Fruit fly (Drosophila melanogaster) Kc167 (cell line): Measurements from ENCODE around the gene TORIP.

Experiments
- Myc ChIP-seq: fragments of >200 bp; optimal IDR thresholded peaks from 2 replicates; lab custom pipeline; 2017; ENCODE audit warnings: missing external identifiers
- Sin3A ChIP-seq: fragments of >200 bp; optimal IDR thresholded peaks from 2 replicates; lab custom pipeline; 2018; ENCODE audit warnings: missing external identifiers
- insv ChIP-seq: fragments of >200 bp; optimal IDR thresholded peaks from 3 replicates; lab custom pipeline; 2018; ENCODE audit warnings: missing external identifiers
- psq ChIP-seq: fragments of >200 bp; optimal IDR thresholded peaks from 2 replicates; lab custom pipeline; 2017; ENCODE audit warnings: missing external identifiers

dm6 chr3L:19793438-19793998 is 11.4 kb downstream of the TORIP start, which contains the start of the genes CG42637, Gyc76C and SREBP:
- TF ChIP-seq Myc (lab: Kevin White, UChicago) (no peak), psq (lab: Kevin White, UChicago) (no peak), insv (lab: Kevin White, UChicago) (no peak), Sin3A (lab: Kevin White, UChicago) (peak; percentile 43)
